Fruit fly (Drosophila melanogaster) whole organism, embryonic: ENCODE results near the gene CG34283.

Experiments used
- CG13123 ChIP-seq: fragments of 200-800 bp; sonication (Bioruptor generic); optimal IDR thresholded peaks from 2 replicates; lab custom pipeline; 2016; ENCODE audit warnings: missing biosample characterization, missing genetic modification characterization
- CG15514 ChIP-seq: fragments of 200-800 bp; sonication (Bioruptor generic); optimal IDR thresholded peaks from 3 replicates; lab custom pipeline; 2017; ENCODE audit warnings: missing biosample characterization, missing genetic modification characterization, mild to moderate bottlenecking, moderate library complexity, missing genetic modification reagents
- CG16813 ChIP-seq: fragments of 200-800 bp; sonication (Bioruptor generic); IDR thresholded peaks from 3 replicates; pipeline ENCODE4 v1.3.6; 2022; ENCODE audit warnings: missing biosample characterization, missing genetic modification characterization; ENCODE audit not compliant: partially characterized antibody
- CG2120 ChIP-seq: fragments of 200-800 bp; sonication (Bioruptor generic); optimal IDR thresholded peaks from 3 replicates; lab custom pipeline; 2016; ENCODE audit warnings: missing biosample characterization, missing genetic modification characterization
- CG6765 ChIP-seq: fragments of 200-800 bp; sonication (Bioruptor generic); optimal IDR thresholded peaks from 3 replicates; lab custom pipeline; 2017; ENCODE audit warnings: missing biosample characterization, mild to moderate bottlenecking, missing genetic modification characterization
- CoRest ChIP-seq: fragments of 200-800 bp; sonication (Bioruptor generic); optimal IDR thresholded peaks from 3 replicates; lab custom pipeline; 2018; ENCODE audit warnings: missing biosample characterization, mild to moderate bottlenecking, missing genetic modification characterization, moderate library complexity
- Lim3 ChIP-seq: fragments of 200-800 bp; sonication (Bioruptor generic); IDR thresholded peaks from 2 replicates; pipeline ENCODE4 v1.3.6; 2022; ENCODE audit warnings: missing biosample characterization, missing genetic modification characterization
- Nf-YA ChIP-seq: fragments of 200-800 bp; sonication (Bioruptor generic); IDR thresholded peaks from 2 replicates; pipeline ENCODE4 v1.3.6; 2022; ENCODE audit warnings: missing biosample characterization, missing genetic modification characterization
- Sox100B ChIP-seq: fragments of 200-800 bp; sonication (Bioruptor generic); optimal IDR thresholded peaks from 3 replicates; lab custom pipeline; 2018; ENCODE audit warnings: missing biosample characterization, mild to moderate bottlenecking, missing genetic modification characterization
- chif ChIP-seq, 2 experiments: fragments of 200-800 bp; sonication (Bioruptor generic); optimal IDR thresholded peaks; 3 replicates each; lab custom pipeline; 2016; ENCODE audit warnings: missing biosample characterization in 2 of 2, missing genetic modification characterization in 2 of 2
- phol ChIP-seq: fragments of 200-800 bp; sonication (Bioruptor generic); optimal IDR thresholded peaks from 3 replicates; lab custom pipeline; 2018; ENCODE audit warnings: missing biosample characterization, mild to moderate bottlenecking, missing genetic modification characterization, moderate library complexity
- scrt ChIP-seq: fragments of 200-800 bp; sonication (Bioruptor generic); optimal IDR thresholded peaks from 2 replicates; lab custom pipeline; 2018; ENCODE audit warnings: missing biosample characterization, mild to moderate bottlenecking, missing genetic modification characterization, moderate library complexity

CG34283 gene

dm6 chr3R:18677500-18677940 lies 44.9 kb downstream of the CG34283 start, which contains the start of the genes dind and CG7706 (continued):
- peak in 1 of 2 experiments; percentile 8 for TF ChIP-seq chif (GFP tag; optimal IDR thresholded peaks at IDR 0.05; lab: Kevin White, UChicago)
- peak; percentile 33 for TF ChIP-seq CG2120 (GFP tag; lab: Kevin White, UChicago)
- no peak for TF ChIP-seq CG13123 (GFP tag; lab: Kevin White, UChicago)
- TF ChIP-seq phol (tag; lab: Kevin White, UChicago) = peak; percentile 52
- TF ChIP-seq scrt (GFP tag; lab: Kevin White, UChicago) = peak; percentile 69
- TF ChIP-seq CG16813 (GFP tag; lab: Robert Waterston, UW) = no peak
- TF ChIP-seq Sox100B (GFP tag; lab: Kevin White, UChicago) = no peak
- TF ChIP-seq Lim3 (GFP tag; lab: Robert Waterston, UW) = no peak
- TF ChIP-seq CG6765 = no peak
- TF ChIP-seq CG15514 (GFP tag; lab: Kevin White, UChicago) = peak; percentile 9
- no peak for TF ChIP-seq Nf-YA (GFP tag; lab: Robert Waterston, UW)
- peak; percentile 44 for TF ChIP-seq CoRest (tag; lab: Kevin White, UChicago)
